Worm (Caenorhabditis elegans) whole organism, mixed stage, embryonic: ENCODE results near the gene T08A11.1.

Experiments used
- ceh-83 ChIP-seq: fragments of 200-800 bp; sonication (Bioruptor generic); optimal IDR thresholded peaks from 2 replicates; lab custom pipeline; 2018; ENCODE audit warnings: mild to moderate bottlenecking, missing genetic modification characterization, missing compliant biosample characterization
- nhr-237 ChIP-seq: fragments of 150-350 bp; optimal IDR thresholded peaks from 2 replicates; lab custom pipeline; 2014; ENCODE audit warnings: missing biosample characterization, missing genetic modification characterization
- unc-62 ChIP-seq: fragments of 150-350 bp; optimal IDR thresholded peaks from 2 replicates; lab custom pipeline; 2014; ENCODE audit warnings: missing biosample characterization, missing genetic modification reagents, missing genetic modification characterization
- zip-8 ChIP-seq: fragments of 150-350 bp; optimal IDR thresholded peaks from 2 replicates; lab custom pipeline; 2014; ENCODE audit warnings: missing biosample characterization, missing genetic modification characterization

DNA sequence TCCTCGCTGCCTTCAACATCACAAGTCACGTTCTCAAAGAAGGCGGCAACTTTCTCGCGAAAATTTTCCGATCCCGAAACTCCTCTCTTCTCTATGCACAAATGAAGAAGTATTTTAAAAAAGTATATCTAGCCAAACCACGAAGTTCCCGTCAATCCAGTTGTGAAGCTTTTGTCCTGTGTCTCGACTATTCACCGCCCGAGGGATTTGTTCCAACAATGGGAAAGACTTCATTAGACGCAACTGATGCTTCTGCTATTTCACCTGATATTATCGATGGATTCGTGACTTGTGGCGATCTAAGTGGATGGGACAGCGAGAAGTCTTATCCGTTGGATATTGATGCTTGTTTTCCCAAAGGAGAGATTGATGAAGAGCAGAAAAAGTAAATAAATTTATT is 58.0 kb downstream of the T08A11.1 start:
- no peak for TF ChIP-seq zip-8 (tag; lab: Kevin White, UChicago)
- TF ChIP-seq nhr-237, result no peak
- TF ChIP-seq ceh-83 (GFP tag; lab: Kevin White, UChicago), result no peak
- TF ChIP-seq unc-62 (GFP tag; lab: Kevin White, UChicago), result no peak
